Fruit fly (Drosophila melanogaster): ENCODE results near the gene Mfap1.

The Mfap1 gene

DNA sequence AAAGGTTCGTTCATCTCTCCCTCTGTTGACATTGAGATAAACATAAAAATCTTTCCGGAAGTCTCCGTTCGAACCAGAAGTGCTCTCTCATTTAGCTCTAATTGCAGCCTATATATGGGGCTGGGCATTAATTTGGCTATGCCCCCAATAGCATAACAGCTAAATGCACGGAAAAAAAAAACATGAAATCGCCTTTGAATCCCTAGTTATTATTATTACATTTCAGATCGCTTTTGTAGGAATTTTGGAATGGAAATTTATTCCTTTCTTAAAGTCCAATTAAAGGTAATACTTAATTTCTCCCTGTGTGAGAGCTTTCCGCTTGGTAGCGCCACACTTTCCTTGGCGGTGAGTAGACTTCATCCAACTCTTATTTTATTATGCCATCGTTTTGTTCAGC is 34.7 kb upstream of the Mfap1 start:
- no peak for TF ChIP-seq h (GFP tag; optimal IDR thresholded peaks at IDR 0.05)
- TF ChIP-seq dl (GFP tag; optimal IDR thresholded peaks at IDR 0.05; ENCODE audit: insufficient read depth in 1 of 2, partially characterized antibody in 2 of 2) = no peak

DNA sequence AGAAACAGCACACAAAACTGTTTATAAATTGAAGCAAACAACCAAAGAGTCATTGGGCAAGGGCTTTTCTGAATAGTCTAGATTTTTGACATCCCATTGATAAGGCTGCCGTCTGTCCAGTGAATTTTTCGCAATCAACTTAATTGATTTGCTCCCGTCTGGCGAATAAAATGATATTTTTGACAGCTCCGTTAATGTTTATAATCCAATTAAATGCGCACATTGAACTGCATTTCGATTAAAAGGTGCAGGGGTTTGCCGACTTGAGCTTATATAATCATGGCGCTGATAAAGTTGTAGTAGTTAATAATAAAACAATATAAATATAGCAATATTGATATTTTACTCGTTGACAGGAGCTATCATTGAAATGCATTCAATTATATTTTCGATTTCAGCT is 31.9 kb upstream of the Mfap1 start:
- TF ChIP-seq Dfd (GFP tag; optimal IDR thresholded peaks at IDR 0.05) (no peak), Dif (GFP tag; optimal IDR thresholded peaks at IDR 0.05; ENCODE audit: partially characterized antibody) (no peak), OdsH (GFP tag; optimal IDR thresholded peaks at IDR 0.05) (no peak), dmrt93B (GFP tag; optimal IDR thresholded peaks at IDR 0.05) (no peak), Hr83 (GFP tag; optimal IDR thresholded peaks at IDR 0.05; ENCODE audit: poor library complexity, severe bottlenecking) (no peak), Jra (GFP tag; optimal IDR thresholded peaks at IDR 0.05) (no peak), sv (GFP tag; optimal IDR thresholded peaks at IDR 0.05) (no peak), dsf (GFP tag; optimal IDR thresholded peaks at IDR 0.05; ENCODE audit: borderline replicate concordance) (no peak), Mio (GFP tag; optimal IDR thresholded peaks at IDR 0.05) (no peak), ey (GFP tag; optimal IDR thresholded peaks at IDR 0.05) (no peak)

DNA sequence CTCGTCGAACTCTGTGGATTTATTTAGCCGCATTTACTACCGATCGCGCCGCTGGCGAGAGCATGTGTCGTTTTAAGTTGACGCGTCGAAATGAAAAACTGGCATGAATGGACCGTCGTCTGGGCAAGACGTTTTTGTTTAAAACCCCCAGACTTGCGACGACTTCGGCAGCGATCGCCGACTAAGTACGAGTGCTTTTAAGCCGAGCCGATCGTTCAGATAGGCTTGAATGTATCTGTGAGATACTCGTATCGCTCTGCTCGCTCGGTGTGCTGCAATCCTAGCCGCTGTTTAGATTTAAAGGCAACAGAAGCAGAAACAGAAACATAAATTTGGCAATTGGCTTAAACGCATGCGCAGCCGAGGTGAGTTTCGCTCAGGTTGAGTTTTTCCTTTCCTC is 30.8 kb upstream of the Mfap1 start, which contains the start of gene dsb:
Gene dsb, minus strand, starts transcription at position 91 of the 400 bp plus-strand sequence.
- no peak for TF ChIP-seq Vsx2 (GFP tag; optimal IDR thresholded peaks at IDR 0.05; ENCODE audit: partially characterized antibody)
- no peak for TF ChIP-seq sage (GFP tag; optimal IDR thresholded peaks at IDR 0.05)
- no peak for TF ChIP-seq Hr78 (GFP tag; optimal IDR thresholded peaks at IDR 0.05)
- TF ChIP-seq fru (GFP tag; optimal IDR thresholded peaks at IDR 0.05) = no peak
- TF ChIP-seq woc (GFP tag; optimal IDR thresholded peaks at IDR 0.05) = no peak
- no peak for TF ChIP-seq CG9705 (GFP tag; optimal IDR thresholded peaks at IDR 0.05)
- no peak for TF ChIP-seq Sp1 (GFP tag; optimal IDR thresholded peaks at IDR 0.05)
- TF ChIP-seq CG32264 (GFP tag; optimal IDR thresholded peaks at IDR 0.05) = no peak
- no peak for TF ChIP-seq Dif (GFP tag; optimal IDR thresholded peaks at IDR 0.05; ENCODE audit: partially characterized antibody)
- TF ChIP-seq rgr (GFP tag; optimal IDR thresholded peaks at IDR 0.05) = no peak
- no peak for TF ChIP-seq CrebA (GFP tag; optimal IDR thresholded peaks at IDR 0.05; ENCODE audit: borderline replicate concordance)
- TF ChIP-seq dl (GFP tag; optimal IDR thresholded peaks at IDR 0.05; ENCODE audit: insufficient read depth in 1 of 2, partially characterized antibody in 2 of 2) = no peak
- no peak for TF ChIP-seq lola (GFP tag; optimal IDR thresholded peaks at IDR 0.05)

DNA sequence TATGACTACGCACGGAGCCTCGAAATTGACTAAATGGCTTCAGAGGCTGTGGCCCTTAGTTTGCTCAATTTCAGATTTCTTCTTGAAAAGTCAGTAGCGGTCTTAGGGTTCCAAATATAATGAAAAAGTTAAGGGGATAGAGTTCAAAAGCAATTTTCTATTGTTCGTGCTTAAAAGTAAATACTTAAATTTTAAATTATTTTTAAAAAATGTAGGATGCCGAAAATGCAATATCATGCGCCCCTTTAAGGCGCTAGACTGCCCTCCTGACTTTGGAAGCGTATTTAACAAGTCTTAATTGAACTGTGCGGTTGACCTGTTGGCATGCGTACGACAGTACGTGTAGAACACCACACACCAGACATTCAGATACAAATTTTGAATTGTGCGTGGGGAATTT is 26.2 kb upstream of the Mfap1 start:
- TF ChIP-seq Hr83 (GFP tag; optimal IDR thresholded peaks at IDR 0.05; ENCODE audit: poor library complexity, severe bottlenecking) (no peak), Dif (GFP tag; optimal IDR thresholded peaks at IDR 0.05; ENCODE audit: partially characterized antibody) (no peak), Dfd (GFP tag; optimal IDR thresholded peaks at IDR 0.05) (no peak), ey (GFP tag; optimal IDR thresholded peaks at IDR 0.05) (no peak), sv (GFP tag; optimal IDR thresholded peaks at IDR 0.05) (no peak), Abd-B (GFP tag; optimal IDR thresholded peaks at IDR 0.05) (no peak), HLH106 (tag; optimal IDR thresholded peaks at IDR 0.05) (no peak), Jra (GFP tag; optimal IDR thresholded peaks at IDR 0.05) (no peak), fru (GFP tag; optimal IDR thresholded peaks at IDR 0.05) (no peak), CG32264 (GFP tag; optimal IDR thresholded peaks at IDR 0.05) (no peak)

DNA sequence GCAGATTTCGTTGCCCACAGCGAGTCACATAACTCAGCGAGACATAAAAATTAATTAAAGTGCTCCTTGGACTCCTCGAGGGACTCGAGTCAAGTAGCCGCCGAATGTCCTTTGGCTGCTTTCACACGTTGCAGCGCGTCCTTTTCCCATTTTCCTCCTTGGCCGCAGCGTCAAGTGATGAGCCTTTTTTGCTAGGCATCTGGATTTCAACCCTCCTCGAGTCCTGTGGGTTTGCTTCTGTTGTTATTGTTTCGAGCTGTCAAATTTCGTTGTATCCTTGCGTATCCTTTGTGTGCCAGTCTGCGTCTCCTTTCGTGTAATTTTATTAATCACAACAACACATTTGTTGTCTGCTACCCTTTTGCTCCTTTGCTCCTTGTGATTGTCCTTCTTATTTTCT is 24.3 kb upstream of the Mfap1 start:
- no peak for TF ChIP-seq Hnf4 (GFP tag; optimal IDR thresholded peaks at IDR 0.05)
- no peak for TF ChIP-seq Dif (GFP tag; optimal IDR thresholded peaks at IDR 0.05; ENCODE audit: partially characterized antibody)
- TF ChIP-seq Hr78 (GFP tag; optimal IDR thresholded peaks at IDR 0.05) = no peak
- TF ChIP-seq Myc (optimal IDR thresholded peaks at IDR 0.05) = no peak

DNA sequence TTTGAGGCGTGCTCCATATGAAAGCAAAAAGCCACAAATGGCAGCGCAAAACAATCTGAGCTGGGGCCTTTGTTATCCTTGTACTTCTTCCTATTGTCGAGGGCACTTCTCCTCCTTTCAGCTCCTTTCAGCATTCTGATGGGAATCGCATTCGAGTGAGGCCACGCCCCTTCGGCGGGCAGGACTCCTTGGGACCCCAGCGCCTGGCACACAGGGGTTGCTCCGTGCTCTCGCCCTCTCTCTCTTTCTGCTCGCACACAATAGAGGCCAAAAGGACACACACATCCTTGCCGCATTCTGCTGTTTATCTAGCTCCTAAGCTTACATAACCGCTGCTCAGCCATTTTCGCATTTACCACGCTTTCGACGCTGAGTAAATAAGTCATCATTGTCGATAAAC is 20.8 kb upstream of the Mfap1 start:
- no peak for TF ChIP-seq Mio (GFP tag; optimal IDR thresholded peaks at IDR 0.05)
- no peak for TF ChIP-seq Dif (GFP tag; optimal IDR thresholded peaks at IDR 0.05; ENCODE audit: partially characterized antibody)
- no peak for TF ChIP-seq CG9705 (GFP tag; optimal IDR thresholded peaks at IDR 0.05)
- no peak for TF ChIP-seq Jra (GFP tag; optimal IDR thresholded peaks at IDR 0.05)
- no peak for TF ChIP-seq Dfd (GFP tag; optimal IDR thresholded peaks at IDR 0.05)
- no peak for TF ChIP-seq fru (GFP tag; optimal IDR thresholded peaks at IDR 0.05)
- no peak for TF ChIP-seq usp (GFP tag; optimal IDR thresholded peaks at IDR 0.05)
- no peak for TF ChIP-seq Myc (optimal IDR thresholded peaks at IDR 0.05)
- no peak for TF ChIP-seq pan (optimal IDR thresholded peaks at IDR 0.05)
- no peak for TF ChIP-seq lola (GFP tag; optimal IDR thresholded peaks at IDR 0.05)
- no peak for TF ChIP-seq foxo (GFP tag; optimal IDR thresholded peaks at IDR 0.05)
- no peak for TF ChIP-seq Vsx2 (GFP tag; optimal IDR thresholded peaks at IDR 0.05; ENCODE audit: partially characterized antibody)
- TF ChIP-seq dsf (GFP tag; optimal IDR thresholded peaks at IDR 0.05; ENCODE audit: borderline replicate concordance) = no peak
- no peak for TF ChIP-seq N (GFP tag; optimal IDR thresholded peaks at IDR 0.05)
- no peak for TF ChIP-seq GATAd (GFP tag; optimal IDR thresholded peaks at IDR 0.05)
- no peak for TF ChIP-seq jim (GFP tag; optimal IDR thresholded peaks at IDR 0.05)
- TF ChIP-seq tai (GFP tag; optimal IDR thresholded peaks at IDR 0.05) = no peak

Data from whole organism, wandering third instar larva.